Worm (Caenorhabditis elegans) whole organism, young adult: ENCODE results near the gene F11D11.12.

Experiments
- B0035.1 ChIP-seq: sonication (generic microtip); optimal IDR thresholded peaks from 2 replicates; lab custom pipeline; 2016; ENCODE audit warnings: missing genetic modification characterization, mild to moderate bottlenecking, missing compliant biosample characterization, missing genotype, missing genetic modification reagents
- F49E8.2 ChIP-seq: sonication (generic microtip); optimal IDR thresholded peaks from 3 replicates; lab custom pipeline; 2017; ENCODE audit warnings: missing genetic modification characterization, mild to moderate bottlenecking, missing compliant biosample characterization, antibody characterized with exemption, moderate library complexity; ENCODE audit not compliant: insufficient read depth
- F52B5.7 ChIP-seq: sonication (generic microtip); optimal IDR thresholded peaks from 2 replicates; lab custom pipeline; 2016; ENCODE audit warnings: mild to moderate bottlenecking, missing genetic modification characterization, missing compliant biosample characterization
- attf-5 ChIP-seq: fragments of 200-800 bp; sonication (Bioruptor generic); optimal IDR thresholded peaks from 2 replicates; lab custom pipeline; 2018; ENCODE audit warnings: mild to moderate bottlenecking, missing genetic modification characterization, missing compliant biosample characterization
- dpl-1 ChIP-seq: fragments of 150-350 bp; optimal IDR thresholded peaks from 2 replicates; lab custom pipeline; 2014; ENCODE audit warnings: missing biosample characterization, missing genetic modification reagents, missing genetic modification characterization
- ets-4 ChIP-seq: fragments of 200-800 bp; sonication (Bioruptor generic); optimal IDR thresholded peaks from 2 replicates; lab custom pipeline; 2018; ENCODE audit warnings: mild to moderate bottlenecking, missing genetic modification characterization, missing compliant biosample characterization
- let-607 ChIP-seq, 2 experiments: fragments of 200-800 bp in 1 of 2; sonication (Bioruptor generic) in 1 of 2; sonication (generic microtip) in 1 of 2; optimal IDR thresholded peaks; 2 replicates each; lab custom pipeline; 2016 to 2018; ENCODE audit warnings: mild to moderate bottlenecking in 2 of 2, missing compliant biosample characterization in 2 of 2, missing genetic modification characterization in 2 of 2, moderate library complexity in 2 of 2, missing genotype in 1 of 2
- lsy-27 ChIP-seq: sonication (generic microtip); optimal IDR thresholded peaks from 2 replicates; lab custom pipeline; 2017; ENCODE audit warnings: missing genetic modification characterization, mild to moderate bottlenecking, missing compliant biosample characterization, antibody characterized with exemption, missing genotype, borderline replicate concordance; ENCODE audit not compliant: insufficient read depth
- nhr-179 ChIP-seq: sonication (generic microtip); optimal IDR thresholded peaks from 2 replicates; lab custom pipeline; 2016; ENCODE audit warnings: mild to moderate bottlenecking, missing genetic modification characterization, missing compliant biosample characterization
- nhr-80 ChIP-seq: sonication (generic microtip); optimal IDR thresholded peaks from 2 replicates; lab custom pipeline; 2016; ENCODE audit warnings: missing genetic modification characterization, missing compliant biosample characterization
- snpc-4 ChIP-seq, 5 experiments: fragments of 150-350 bp in 1 of 5; sonication (generic microtip) in 4 of 5; optimal IDR thresholded peaks; 2 replicates each; lab custom pipeline; 2014 to 2018; ENCODE audit warnings: missing genetic modification characterization in 5 of 5, missing biosample characterization in 3 of 5, antibody characterized with exemption in 2 of 5, mild to moderate bottlenecking in 2 of 5, missing compliant biosample characterization in 2 of 5, missing genotype in 2 of 5, moderate library complexity in 2 of 5, missing genetic modification reagents in 1 of 5
- unc-62 ChIP-seq: fragments of 150-350 bp; optimal IDR thresholded peaks from 2 replicates; lab custom pipeline; 2014; ENCODE audit warnings: missing biosample characterization, missing genetic modification reagents, missing genetic modification characterization
- ztf-26 ChIP-seq: sonication (generic microtip); optimal IDR thresholded peaks from 2 replicates; lab custom pipeline; 2017; ENCODE audit warnings: missing genetic modification characterization, missing compliant biosample characterization

DNA sequence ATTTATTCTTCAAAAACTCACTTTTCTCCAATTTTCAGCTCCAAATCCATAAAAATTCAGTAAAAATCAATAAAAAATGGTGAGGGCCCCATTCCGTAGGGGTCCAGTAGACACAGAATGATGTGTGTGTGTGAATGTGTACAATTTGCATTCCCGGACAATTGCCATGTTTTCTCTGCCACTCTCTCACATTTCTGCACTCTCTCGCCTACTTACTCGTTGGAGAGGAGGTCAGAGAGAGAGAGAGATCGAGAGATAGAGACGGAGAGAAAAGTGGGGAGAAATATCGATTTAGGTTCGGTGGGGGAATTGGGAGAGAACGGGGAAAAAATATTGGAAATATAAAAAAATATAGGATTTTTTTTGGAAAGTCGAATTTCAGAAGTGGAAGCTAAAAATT lies 26.9 kb downstream of the F11D11.12 start:
- TF ChIP-seq unc-62 (no peak), lsy-27 (tag; lab: Kevin White, UChicago) (no peak), nhr-179 (tag; lab: Kevin White, UChicago) (no peak), snpc-4 (GFP tag; optimal IDR thresholded peaks at IDR 0.05; lab: Kevin White, UChicago) (no peak), snpc-4 (tag; optimal IDR thresholded peaks at IDR 0.05; lab: Kevin White, UChicago) (peak in 3 of 4 experiments; percentile 46 to 74 (median 55)), F49E8.2 (tag; lab: Kevin White, UChicago) (no peak), dpl-1 (GFP tag; lab: Kevin White, UChicago) (no peak), ets-4 (GFP tag; lab: Kevin White, UChicago) (no peak), nhr-80 (tag; lab: Kevin White, UChicago) (no peak), let-607 (tag; optimal IDR thresholded peaks at IDR 0.05; lab: Kevin White, UChicago) (no peak), attf-5 (GFP tag; lab: Kevin White, UChicago) (no peak), F52B5.7 (tag; lab: Kevin White, UChicago) (no peak), B0035.1 (tag; lab: Kevin White, UChicago) (no peak), ztf-26 (no peak)
